Fruit fly (Drosophila melanogaster) whole organism, embryonic: Measurements from ENCODE around the gene CG33791.

Experiments used
- ATbp ChIP-seq: fragments of 200-800 bp; sonication (Bioruptor generic); optimal IDR thresholded peaks from 2 replicates; lab custom pipeline; 2017; ENCODE audit warnings: missing biosample characterization, mild to moderate bottlenecking, missing genetic modification characterization, missing genetic modification reagents
- Aef1 ChIP-seq: fragments of 200-800 bp; sonication (Bioruptor generic); IDR thresholded peaks from 3 replicates; pipeline ENCODE4 v1.3.6; 2022; ENCODE audit warnings: missing biosample characterization, missing genetic modification characterization
- Atf-2 ChIP-seq: fragments of 200-800 bp; sonication (Bioruptor generic); optimal IDR thresholded peaks from 2 replicates; lab custom pipeline; 2016; ENCODE audit warnings: missing biosample characterization, missing genetic modification characterization
- Atf6 ChIP-seq: fragments of 200-800 bp; sonication (Bioruptor generic); IDR thresholded peaks from 2 replicates; pipeline ENCODE4 v1.3.6; 2022; ENCODE audit warnings: missing biosample characterization, missing genetic modification characterization
- CG11695 ChIP-seq: fragments of 200-800 bp; sonication (Bioruptor generic); IDR thresholded peaks from 3 replicates; pipeline ENCODE4 v1.3.6; 2022; ENCODE audit warnings: missing biosample characterization, missing genetic modification characterization
- CG12659 ChIP-seq: fragments of 200-800 bp; sonication (Bioruptor generic); optimal IDR thresholded peaks from 3 replicates; lab custom pipeline; 2017; ENCODE audit warnings: mild to moderate bottlenecking, missing biosample characterization, missing genetic modification reagents, missing genetic modification characterization
- CG1603 ChIP-seq: fragments of 200-800 bp; sonication (Bioruptor generic); optimal IDR thresholded peaks from 2 replicates; lab custom pipeline; 2019; ENCODE audit warnings: missing biosample characterization, mild to moderate bottlenecking, missing genetic modification characterization, moderate library complexity
- CG1792 ChIP-seq: fragments of 200-800 bp; sonication (Bioruptor generic); optimal IDR thresholded peaks from 2 replicates; lab custom pipeline; 2016; ENCODE audit warnings: missing biosample characterization, missing genetic modification characterization
- CG2875 ChIP-seq: fragments of 200-800 bp; sonication (Bioruptor generic); optimal IDR thresholded peaks from 2 replicates; lab custom pipeline; 2017; ENCODE audit warnings: missing biosample characterization, mild to moderate bottlenecking, missing genetic modification characterization, missing genetic modification reagents
- CG7745 ChIP-seq: fragments of 200-800 bp; sonication (Bioruptor generic); optimal IDR thresholded peaks from 2 replicates; lab custom pipeline; 2018; ENCODE audit warnings: missing biosample characterization, mild to moderate bottlenecking, missing genetic modification characterization, moderate library complexity
- CG8944 ChIP-seq: fragments of 200-800 bp; sonication (Bioruptor generic); optimal IDR thresholded peaks from 3 replicates; lab custom pipeline; 2016; ENCODE audit warnings: missing biosample characterization, missing genetic modification characterization
- CG9727 ChIP-seq: fragments of 200-800 bp; sonication (Bioruptor generic); optimal IDR thresholded peaks from 3 replicates; lab custom pipeline; 2017; ENCODE audit warnings: missing biosample characterization, mild to moderate bottlenecking, missing genetic modification characterization
- CG9817 ChIP-seq: fragments of 200-800 bp; sonication (Bioruptor generic); optimal IDR thresholded peaks from 2 replicates; lab custom pipeline; 2018; ENCODE audit warnings: missing biosample characterization, mild to moderate bottlenecking, missing genetic modification characterization, moderate library complexity
- Camta ChIP-seq: fragments of 200-800 bp; sonication (Bioruptor generic); optimal IDR thresholded peaks from 2 replicates; lab custom pipeline; 2016; ENCODE audit warnings: missing biosample characterization, missing genetic modification characterization
- Dll ChIP-seq: fragments of 200-800 bp; sonication (Bioruptor generic); IDR thresholded peaks from 4 replicates; pipeline ENCODE4 v1.3.6; 2022; ENCODE audit warnings: missing biosample characterization, missing genetic modification characterization; ENCODE audit not compliant: partially characterized antibody
- E2f2 ChIP-seq: fragments of 200-800 bp; sonication (Bioruptor generic); IDR thresholded peaks from 2 replicates; pipeline ENCODE4 v1.3.6; 2022; ENCODE audit warnings: missing biosample characterization, missing genetic modification characterization
- Ets97D ChIP-seq: fragments of 200-800 bp; sonication (Bioruptor generic); optimal IDR thresholded peaks from 3 replicates; lab custom pipeline; 2016; ENCODE audit warnings: missing biosample characterization, missing genetic modification characterization
- H15 ChIP-seq: fragments of 200-800 bp; sonication (Bioruptor generic); IDR thresholded peaks from 3 replicates; pipeline ENCODE4 v1.3.6; 2022; ENCODE audit warnings: missing biosample characterization, missing genetic modification characterization
- H2.0 ChIP-seq: fragments of 200-800 bp; sonication (Bioruptor generic); IDR thresholded peaks from 2 replicates; pipeline ENCODE4 v1.3.6; 2022; ENCODE audit warnings: missing biosample characterization, missing genetic modification characterization
- HHEX ChIP-seq: fragments of 200-800 bp; sonication (Bioruptor generic); optimal IDR thresholded peaks from 3 replicates; lab custom pipeline; 2017; ENCODE audit warnings: missing biosample characterization, mild to moderate bottlenecking, missing genetic modification characterization, missing genetic modification reagents
- HLH3B ChIP-seq: fragments of 200-800 bp; sonication (Bioruptor generic); IDR thresholded peaks from 2 replicates; pipeline ENCODE4 v1.3.6; 2022; ENCODE audit warnings: missing biosample characterization, missing genetic modification characterization
- Lhr ChIP-seq: fragments of 200-800 bp; sonication (Bioruptor generic); optimal IDR thresholded peaks from 3 replicates; lab custom pipeline; 2017; ENCODE audit warnings: mild to moderate bottlenecking, missing biosample characterization, missing genetic modification reagents, missing genetic modification characterization
- Mad ChIP-seq: fragments of 200-800 bp; sonication (Bioruptor generic); optimal IDR thresholded peaks from 2 replicates; lab custom pipeline; 2016; ENCODE audit warnings: missing biosample characterization, missing genetic modification characterization
- Max ChIP-seq: fragments of 200-800 bp; sonication (Bioruptor generic); optimal IDR thresholded peaks from 2 replicates; lab custom pipeline; 2016; ENCODE audit warnings: missing biosample characterization, mild to moderate bottlenecking, missing genetic modification characterization
- Myb ChIP-seq: fragments of 200-800 bp; sonication (Bioruptor generic); optimal IDR thresholded peaks from 2 replicates; lab custom pipeline; 2016; ENCODE audit warnings: missing biosample characterization, missing genetic modification characterization
- Pdp1 ChIP-seq, 2 experiments: fragments of 200-800 bp; sonication (Bioruptor generic); optimal IDR thresholded peaks; 3 replicates each; lab custom pipeline; 2016; ENCODE audit warnings: missing biosample characterization in 2 of 2, missing genetic modification characterization in 2 of 2, mild to moderate bottlenecking in 1 of 2, moderate library complexity in 1 of 2
- Rx ChIP-seq: fragments of 200-800 bp; sonication (Bioruptor generic); IDR thresholded peaks from 2 replicates; pipeline ENCODE4 v1.3.6; 2022; ENCODE audit warnings: missing biosample characterization, missing genetic modification characterization
- Sox100B ChIP-seq: fragments of 200-800 bp; sonication (Bioruptor generic); optimal IDR thresholded peaks from 3 replicates; lab custom pipeline; 2018; ENCODE audit warnings: missing biosample characterization, mild to moderate bottlenecking, missing genetic modification characterization
- Xbp1 ChIP-seq: fragments of 200-800 bp; sonication (Bioruptor generic); optimal IDR thresholded peaks from 3 replicates; lab custom pipeline; 2016; ENCODE audit warnings: missing biosample characterization, mild to moderate bottlenecking, missing genetic modification characterization
- ap ChIP-seq: fragments of 200-800 bp; sonication (Bioruptor generic); IDR thresholded peaks from 2 replicates; pipeline ENCODE4 v1.3.6; 2022; ENCODE audit warnings: missing biosample characterization, missing genetic modification characterization
- bbx ChIP-seq: fragments of 200-800 bp; sonication (Bioruptor generic); IDR thresholded peaks from 2 replicates; pipeline ENCODE4 v1.3.6; 2022; ENCODE audit warnings: missing biosample characterization, missing genetic modification characterization; ENCODE audit not compliant: partially characterized antibody
- btn ChIP-seq: fragments of 200-800 bp; sonication (Bioruptor generic); optimal IDR thresholded peaks from 2 replicates; lab custom pipeline; 2016; ENCODE audit warnings: missing biosample characterization, missing genetic modification characterization
- danr ChIP-seq: fragments of 200-800 bp; sonication (Bioruptor generic); IDR thresholded peaks from 2 replicates; pipeline ENCODE4 v1.3.6; 2022; ENCODE audit warnings: missing biosample characterization, missing genetic modification characterization
- fd64A ChIP-seq: fragments of 200-800 bp; sonication (Bioruptor generic); optimal IDR thresholded peaks from 3 replicates; lab custom pipeline; 2018; ENCODE audit warnings: missing biosample characterization, mild to moderate bottlenecking, missing genetic modification characterization
- fd96Cb ChIP-seq: fragments of 200-800 bp; sonication (Bioruptor generic); optimal IDR thresholded peaks from 2 replicates; lab custom pipeline; 2018; ENCODE audit warnings: missing biosample characterization, mild to moderate bottlenecking, missing genetic modification characterization, moderate library complexity
- gsb ChIP-seq: fragments of 200-800 bp; sonication (Bioruptor generic); IDR thresholded peaks from 2 replicates; pipeline ENCODE4 v1.3.6; 2022; ENCODE audit warnings: missing biosample characterization, missing genetic modification characterization
- ham ChIP-seq: fragments of 200-800 bp; sonication (Bioruptor generic); IDR thresholded peaks from 2 replicates; pipeline ENCODE4 v1.3.6; 2022; ENCODE audit warnings: missing biosample characterization, missing genetic modification characterization
- hb ChIP-seq: fragments of 200-800 bp; sonication (Bioruptor generic); IDR thresholded peaks from 3 replicates; pipeline ENCODE4 v1.3.6; 2022; ENCODE audit warnings: missing biosample characterization, missing genetic modification characterization; ENCODE audit not compliant: partially characterized antibody
- ken ChIP-seq: fragments of 200-800 bp; sonication (Bioruptor generic); IDR thresholded peaks from 3 replicates; pipeline ENCODE4 v1.3.6; 2022; ENCODE audit warnings: missing biosample characterization, missing genetic modification characterization
- lov ChIP-seq, 2 experiments: fragments of 200-800 bp in 1 of 2; fragments of >200 bp in 1 of 2; sonication (Bioruptor generic) in 1 of 2; IDR thresholded peaks in 1 of 2; optimal IDR thresholded peaks in 1 of 2; 2 replicates in 1 of 2; 3 replicates in 1 of 2; pipeline versions ENCODE4 v1.3.6 to Lab custom; 2017 to 2022; ENCODE audit warnings: missing biosample characterization in 1 of 2, missing genetic modification characterization in 1 of 2
- mld ChIP-seq: fragments of 200-800 bp; sonication (Bioruptor generic); IDR thresholded peaks from 3 replicates; pipeline ENCODE4 v1.3.6; 2022; ENCODE audit warnings: missing biosample characterization, missing genetic modification characterization; ENCODE audit not compliant: partially characterized antibody
- p53 ChIP-seq: fragments of 200-800 bp; sonication (Bioruptor generic); optimal IDR thresholded peaks from 2 replicates; lab custom pipeline; 2016; ENCODE audit warnings: missing biosample characterization, missing genetic modification characterization
- pfk ChIP-seq: fragments of 200-800 bp; sonication (Bioruptor generic); optimal IDR thresholded peaks from 2 replicates; lab custom pipeline; 2018; ENCODE audit warnings: missing biosample characterization, mild to moderate bottlenecking, missing genetic modification characterization, moderate library complexity
- pros ChIP-seq: fragments of 200-800 bp; sonication (Bioruptor generic); optimal IDR thresholded peaks from 3 replicates; lab custom pipeline; 2019; ENCODE audit warnings: missing biosample characterization, mild to moderate bottlenecking, missing genetic modification characterization, moderate library complexity
- sima ChIP-seq: fragments of 200-800 bp; sonication (Bioruptor generic); optimal IDR thresholded peaks from 2 replicates; lab custom pipeline; 2016; ENCODE audit warnings: missing biosample characterization, missing genetic modification characterization
- sisA ChIP-seq: fragments of 200-800 bp; sonication (Bioruptor generic); IDR thresholded peaks from 2 replicates; pipeline ENCODE4 v1.3.6; 2022; ENCODE audit warnings: missing biosample characterization, missing genetic modification characterization
- sr ChIP-seq: fragments of 200-800 bp; sonication (Bioruptor generic); IDR thresholded peaks from 3 replicates; pipeline ENCODE4 v1.3.6; 2022; ENCODE audit warnings: missing biosample characterization, missing genetic modification characterization
- unpg ChIP-seq: fragments of 200-800 bp; sonication (Bioruptor generic); optimal IDR thresholded peaks from 3 replicates; lab custom pipeline; 2018; ENCODE audit warnings: missing biosample characterization, mild to moderate bottlenecking, missing genetic modification characterization, moderate library complexity
- zen2 ChIP-seq: fragments of 200-800 bp; sonication (Bioruptor generic); IDR thresholded peaks from 3 replicates; pipeline ENCODE4 v1.3.6; 2022; ENCODE audit warnings: missing biosample characterization, missing genetic modification characterization; ENCODE audit not compliant: partially characterized antibody

Gene CG33791

dm6 chr3L:1644920-1645567 is 42.3 kb downstream of the CG33791 start, which contains the start of the genes alphaCOP and CG13919 (continued):
- TF ChIP-seq CG12659 (GFP tag; lab: Kevin White, UChicago) (peak; percentile 98), sima (peak; percentile 69), Mad (GFP tag; lab: Kevin White, UChicago) (peak; percentile 95), fd64A (GFP tag; lab: Kevin White, UChicago) (peak; percentile 56), Pdp1 (GFP tag; optimal IDR thresholded peaks at IDR 0.05; lab: Kevin White, UChicago) (peak; percentile 93 to 96), Aef1 (GFP tag; lab: Robert Waterston, UW) (peak; percentile 97), ken (GFP tag; lab: Robert Waterston, UW) (peak; percentile 98), Lhr (GFP tag; lab: Kevin White, UChicago) (peak; percentile 88), CG2875 (GFP tag; lab: Kevin White, UChicago) (peak; percentile 89), Rx (GFP tag; lab: Robert Waterston, UW) (peak; percentile 92), HHEX (GFP tag; lab: Kevin White, UChicago) (peak; percentile 94), ham (GFP tag; lab: Robert Waterston, UW) (peak; percentile 92), Atf-2 (GFP tag; lab: Kevin White, UChicago) (peak; percentile 89), pros (GFP tag; lab: Kevin White, UChicago) (peak; percentile 27), danr (GFP tag; lab: Robert Waterston, UW) (peak; percentile 65), btn (GFP tag; lab: Kevin White, UChicago) (peak; percentile 56), fd96Cb (tag; lab: Kevin White, UChicago) (peak; percentile 91), unpg (GFP tag; lab: Kevin White, UChicago) (peak; percentile 98), HLH3B (GFP tag; lab: Robert Waterston, UW) (peak; percentile 95), H2.0 (peak; percentile 98), CG9817 (peak; percentile 95), p53 (peak; percentile 60), CG7745 (tag; lab: Kevin White, UChicago) (peak; percentile 74), Camta (GFP tag; lab: Kevin White, UChicago) (peak; percentile 93), Dll (GFP tag; lab: Robert Waterston, UW) (peak; percentile 44; the same call in 2 of the 4 replicates), CG8944 (GFP tag; lab: Kevin White, UChicago) (peak; percentile 85), bbx (GFP tag; lab: Robert Waterston, UW) (no peak), CG1603 (peak; percentile 86), CG1792 (GFP tag; lab: Kevin White, UChicago) (peak; percentile 75), sr (GFP tag; lab: Robert Waterston, UW) (peak; percentile 56; the same call in 2 of the 3 replicates), lov (optimal IDR thresholded peaks at IDR 0.05; lab: Kevin White, UChicago) (no peak), lov (GFP tag; IDR thresholded peaks at IDR 0.05; lab: Robert Waterston, UW) (peak; percentile 96), E2f2 (peak; percentile 86), sisA (GFP tag; lab: Robert Waterston, UW) (peak; percentile 92), Sox100B (GFP tag; lab: Kevin White, UChicago) (no peak), hb (no peak), pfk (GFP tag; lab: Kevin White, UChicago) (peak; percentile 32), mld (GFP tag; lab: Robert Waterston, UW) (no peak), Max (GFP tag; lab: Kevin White, UChicago) (peak; percentile 93), H15 (GFP tag; lab: Robert Waterston, UW) (peak; percentile 96), Ets97D (GFP tag; lab: Kevin White, UChicago) (peak; percentile 90), ATbp (GFP tag; lab: Kevin White, UChicago) (peak; percentile 93), CG11695 (GFP tag; lab: Robert Waterston, UW) (peak; percentile 95), CG9727 (GFP tag; lab: Kevin White, UChicago) (peak; percentile 98), Xbp1 (GFP tag; lab: Kevin White, UChicago) (peak; percentile 99), ap (GFP tag; lab: Robert Waterston, UW) (peak; percentile 97), zen2 (GFP tag; lab: Robert Waterston, UW) (no peak), gsb (peak; percentile 93), Atf6 (peak; percentile 98), Myb (GFP tag; lab: Kevin White, UChicago) (peak; percentile 66)
